Fruit fly (Drosophila melanogaster): ENCODE measurements around the gene Rpn9.
A peak's percentile ranks its signal among the peaks of the same experiment; 100 is the strongest.

Rpn9 gene

dm6 chr3R:23732990-23733512 is at the start of gene Rpn9, which contains the start of gene Hmgcr:
TSS of gene Rpn9 (minus strand) at chr3R:23733462.
TSS of gene Hmgcr (plus strand) at chr3R:23733324.
- no peak for TF ChIP-seq CG14655 (GFP tag; optimal IDR thresholded peaks at IDR 0.05)
- TF ChIP-seq Ets98B (GFP tag; IDR thresholded peaks at IDR 0.05), result peak; percentile 11; the same call in 1 of the 2 replicates
- no peak for TF ChIP-seq CG9948 (tag; optimal IDR thresholded peaks at IDR 0.05)
- no peak for TF ChIP-seq CG17806 (tag; optimal IDR thresholded peaks at IDR 0.05)
- TF ChIP-seq fd96Ca (GFP tag; IDR thresholded peaks at IDR 0.05), result no peak

- TF ChIP-seq CG32121 (GFP tag; IDR thresholded peaks at IDR 0.05), result peak; percentile 90
- TF ChIP-seq CG8301 (tag; optimal IDR thresholded peaks at IDR 0.05), result peak; percentile 95
- TF ChIP-seq CG12605 (GFP tag; IDR thresholded peaks at IDR 0.05), result peak; percentile 85
- peak; percentile 29 for TF ChIP-seq CG13204 (GFP tag; optimal IDR thresholded peaks at IDR 0.05)
- TF ChIP-seq Ets98B (GFP tag; IDR thresholded peaks at IDR 0.05), result peak; percentile 92
- peak; percentile 93 for TF ChIP-seq fd96Ca (GFP tag; IDR thresholded peaks at IDR 0.05)
- peak; percentile 45 for TF ChIP-seq EcR (GFP tag; optimal IDR thresholded peaks at IDR 0.05)
- TF ChIP-seq Pif1B (GFP tag; optimal IDR thresholded peaks at IDR 0.05), result peak; percentile 95
- peak; percentile 89 for TF ChIP-seq CG8159 (tag; optimal IDR thresholded peaks at IDR 0.05)
- TF ChIP-seq CG4496 (GFP tag; IDR thresholded peaks at IDR 0.05), result peak; percentile 94
- TF ChIP-seq CG9948 (tag; optimal IDR thresholded peaks at IDR 0.05), result peak; percentile 92
- TF ChIP-seq CG17806 (tag; optimal IDR thresholded peaks at IDR 0.05), result peak; percentile 93
- no peak for TF ChIP-seq D1 (tag; optimal IDR thresholded peaks at IDR 0.05)
- peak; percentile 80 for TF ChIP-seq rn (GFP tag; IDR thresholded peaks at IDR 0.05)
- peak; percentile 89 for TF ChIP-seq CG34367 (tag; optimal IDR thresholded peaks at IDR 0.05)
- peak; percentile 69 for TF ChIP-seq CG10348 (GFP tag; IDR thresholded peaks at IDR 0.05)
- peak; percentile 62 for TF ChIP-seq gl (tag; optimal IDR thresholded peaks at IDR 0.05)
- TF ChIP-seq CG15710 (tag; optimal IDR thresholded peaks at IDR 0.05), result peak; percentile 84
- peak; percentile 96 for TF ChIP-seq CG14655 (GFP tag; optimal IDR thresholded peaks at IDR 0.05)
- peak; percentile 75 for TF ChIP-seq Snoo (tag; optimal IDR thresholded peaks at IDR 0.05)
- TF ChIP-seq Pif1A (GFP tag; optimal IDR thresholded peaks at IDR 0.05), result peak; percentile 91
Observed at dm6 chr3R:23782456-23783402, 49.5 kb upstream of the Rpn9 start.

dm6 chr3R:23781466-23781935 is 48.2 kb upstream of the Rpn9 start, which contains the start of the genes Nup98-96 and mbc:
TSS of gene Nup98-96 (minus strand) at chr3R:23781621.
TSS of gene mbc (plus strand) at chr3R:23781765.
- TF ChIP-seq CG8159 (tag; optimal IDR thresholded peaks at IDR 0.05) (peak; percentile 84), Pif1B (GFP tag; optimal IDR thresholded peaks at IDR 0.05) (peak; percentile 43), Pif1A (GFP tag; optimal IDR thresholded peaks at IDR 0.05) (no peak), CG17806 (tag; optimal IDR thresholded peaks at IDR 0.05) (peak; percentile 77), D1 (tag; optimal IDR thresholded peaks at IDR 0.05) (no peak), CG10348 (GFP tag; IDR thresholded peaks at IDR 0.05) (peak; percentile 67; the same call in 1 of the 2 replicates), gl (tag; optimal IDR thresholded peaks at IDR 0.05) (peak; percentile 21), Snoo (tag; optimal IDR thresholded peaks at IDR 0.05) (peak; percentile 71), CG4496 (GFP tag; IDR thresholded peaks at IDR 0.05) (peak; percentile 90), CG34367 (tag; optimal IDR thresholded peaks at IDR 0.05) (peak; percentile 65), CG32121 (GFP tag; IDR thresholded peaks at IDR 0.05) (peak; percentile 62; the same call in 1 of the 2 replicates), fd96Ca (GFP tag; IDR thresholded peaks at IDR 0.05) (peak; percentile 79), CG8301 (tag; optimal IDR thresholded peaks at IDR 0.05) (peak; percentile 70), rn (GFP tag; IDR thresholded peaks at IDR 0.05) (peak; percentile 85), CG14655 (GFP tag; optimal IDR thresholded peaks at IDR 0.05) (peak; percentile 72), CG12605 (GFP tag; IDR thresholded peaks at IDR 0.05) (no peak), CG9948 (tag; optimal IDR thresholded peaks at IDR 0.05) (peak; percentile 77), Ets98B (GFP tag; IDR thresholded peaks at IDR 0.05) (peak; percentile 80), CG15710 (tag; optimal IDR thresholded peaks at IDR 0.05) (peak; percentile 80), EcR (GFP tag; optimal IDR thresholded peaks at IDR 0.05) (peak; percentile 18), CG13204 (GFP tag; optimal IDR thresholded peaks at IDR 0.05) (peak; percentile 39)

- TF ChIP-seq Pif1B (GFP tag; optimal IDR thresholded peaks at IDR 0.05) (no peak), Ets98B (GFP tag; IDR thresholded peaks at IDR 0.05) (no peak), CG15710 (tag; optimal IDR thresholded peaks at IDR 0.05) (no peak), CG32121 (GFP tag; IDR thresholded peaks at IDR 0.05) (no peak), CG17806 (tag; optimal IDR thresholded peaks at IDR 0.05) (no peak), D1 (tag; optimal IDR thresholded peaks at IDR 0.05) (no peak), Pif1A (GFP tag; optimal IDR thresholded peaks at IDR 0.05) (no peak), EcR (GFP tag; optimal IDR thresholded peaks at IDR 0.05) (no peak), Snoo (tag; optimal IDR thresholded peaks at IDR 0.05) (no peak)
Observed at dm6 chr3R:23780757-23781156, 47.5 kb upstream of the Rpn9 start.

- TF ChIP-seq rn (GFP tag; IDR thresholded peaks at IDR 0.05) (no peak), CG8301 (tag; optimal IDR thresholded peaks at IDR 0.05) (no peak), CG34367 (tag; optimal IDR thresholded peaks at IDR 0.05) (no peak), CG4496 (GFP tag; IDR thresholded peaks at IDR 0.05) (no peak), CG10348 (GFP tag; IDR thresholded peaks at IDR 0.05) (no peak), fd96Ca (GFP tag; IDR thresholded peaks at IDR 0.05) (no peak), EcR (GFP tag; optimal IDR thresholded peaks at IDR 0.05) (no peak), Ets98B (GFP tag; IDR thresholded peaks at IDR 0.05) (no peak; the same call in 1 of the 2 replicates), CG13204 (GFP tag; optimal IDR thresholded peaks at IDR 0.05) (no peak), Pif1A (GFP tag; optimal IDR thresholded peaks at IDR 0.05) (no peak), CG12605 (GFP tag; IDR thresholded peaks at IDR 0.05) (no peak), CG15710 (tag; optimal IDR thresholded peaks at IDR 0.05) (no peak), CG14655 (GFP tag; optimal IDR thresholded peaks at IDR 0.05) (no peak), CG17806 (tag; optimal IDR thresholded peaks at IDR 0.05) (no peak), CG8159 (tag; optimal IDR thresholded peaks at IDR 0.05) (no peak), CG9948 (tag; optimal IDR thresholded peaks at IDR 0.05) (no peak), CG32121 (GFP tag; IDR thresholded peaks at IDR 0.05) (no peak), Pif1B (GFP tag; optimal IDR thresholded peaks at IDR 0.05) (no peak), gl (tag; optimal IDR thresholded peaks at IDR 0.05) (no peak), D1 (tag; optimal IDR thresholded peaks at IDR 0.05) (no peak)
Observed at dm6 chr3R:23773610-23774364, 40.5 kb upstream of the Rpn9 start, which contains the start of gene CG10208. TSS of gene CG10208 (minus strand) at chr3R:23774127.
